Fruit fly (Drosophila melanogaster) whole organism, adult: ENCODE data around the gene fusl.
A peak's percentile ranks its signal among the peaks of the same experiment; 100 is the strongest.

Experiments used
- CG11617 ChIP-seq: fragments of 200-800 bp; sonication (Bioruptor generic); optimal IDR thresholded peaks from 2 replicates; lab custom pipeline; 2017; ENCODE audit warnings: mild to moderate bottlenecking, missing biosample characterization, missing genetic modification reagents, missing genetic modification characterization
- CG12768 ChIP-seq: fragments of 200-800 bp; sonication (Bioruptor generic); optimal IDR thresholded peaks from 2 replicates; lab custom pipeline; 2017; ENCODE audit warnings: missing biosample characterization, missing genetic modification characterization, mild to moderate bottlenecking, moderate library complexity, missing genetic modification reagents
- CG14711 ChIP-seq: fragments of 200-800 bp; sonication (Bioruptor generic); optimal IDR thresholded peaks from 2 replicates; lab custom pipeline; 2018; ENCODE audit warnings: missing biosample characterization, mild to moderate bottlenecking, missing genetic modification characterization, moderate library complexity
- CG1620 ChIP-seq: fragments of 200-800 bp; sonication (Bioruptor generic); optimal IDR thresholded peaks from 2 replicates; lab custom pipeline; 2016; ENCODE audit warnings: missing biosample characterization, missing genetic modification characterization
- CG33017 ChIP-seq: fragments of 200-800 bp; sonication (Bioruptor generic); optimal IDR thresholded peaks from 2 replicates; lab custom pipeline; 2018; ENCODE audit warnings: missing biosample characterization, mild to moderate bottlenecking, missing genetic modification characterization, moderate library complexity
- CG5204 ChIP-seq: fragments of 200-800 bp; sonication (Bioruptor generic); optimal IDR thresholded peaks from 2 replicates; lab custom pipeline; 2016; ENCODE audit warnings: missing biosample characterization, missing genetic modification characterization
- CG7045 ChIP-seq: fragments of 200-800 bp; sonication (Bioruptor generic); optimal IDR thresholded peaks from 2 replicates; lab custom pipeline; 2017; ENCODE audit warnings: missing biosample characterization, mild to moderate bottlenecking, missing genetic modification characterization
- CG7101 ChIP-seq: fragments of 200-800 bp; sonication (Bioruptor generic); optimal IDR thresholded peaks from 2 replicates; lab custom pipeline; 2018; ENCODE audit warnings: missing biosample characterization, mild to moderate bottlenecking, missing genetic modification characterization, moderate library complexity
- Clk ChIP-seq: fragments of 200-800 bp; sonication (Bioruptor generic); optimal IDR thresholded peaks from 2 replicates; lab custom pipeline; 2017; ENCODE audit warnings: missing biosample characterization, missing genetic modification characterization
- Crg-1 ChIP-seq: fragments of 200-800 bp; sonication (Bioruptor generic); optimal IDR thresholded peaks from 2 replicates; lab custom pipeline; 2016; ENCODE audit warnings: missing biosample characterization, missing genetic modification characterization
- Hr96 ChIP-seq: fragments of 200-800 bp; sonication (Bioruptor generic); optimal IDR thresholded peaks from 2 replicates; lab custom pipeline; 2016; ENCODE audit warnings: missing biosample characterization, missing genetic modification characterization
- Mnt ChIP-seq: fragments of 200-800 bp; sonication (Bioruptor generic); optimal IDR thresholded peaks from 2 replicates; lab custom pipeline; 2016; ENCODE audit warnings: missing biosample characterization, mild to moderate bottlenecking, missing genetic modification characterization
- bab1 ChIP-seq: fragments of 200-800 bp; sonication (Bioruptor generic); optimal IDR thresholded peaks from 3 replicates; lab custom pipeline; 2019; ENCODE audit warnings: missing biosample characterization, mild to moderate bottlenecking, missing genetic modification characterization, moderate library complexity
- cic ChIP-seq: fragments of 200-800 bp; sonication (Bioruptor generic); optimal IDR thresholded peaks from 2 replicates; lab custom pipeline; 2017; ENCODE audit warnings: missing biosample characterization, mild to moderate bottlenecking, missing genetic modification characterization, moderate library complexity
- cnc ChIP-seq, 2 experiments: fragments of >200 bp; optimal IDR thresholded peaks; 2 replicates each; lab custom pipeline; 2017
- kay ChIP-seq: fragments of 200-800 bp; sonication (Bioruptor generic); peaks from one replicate; lab custom pipeline; 2016; ENCODE audit warnings: missing biosample characterization, missing genetic modification characterization, borderline replicate concordance
- ovo ChIP-seq: fragments of 200-800 bp; sonication (Bioruptor generic); optimal IDR thresholded peaks from 2 replicates; lab custom pipeline; 2016; ENCODE audit warnings: missing biosample characterization, missing genetic modification characterization
- pad ChIP-seq: fragments of 200-800 bp; sonication (Bioruptor generic); optimal IDR thresholded peaks from 3 replicates; lab custom pipeline; 2017; ENCODE audit warnings: missing biosample characterization, missing genetic modification characterization, mild to moderate bottlenecking, moderate library complexity, missing genetic modification reagents
- tj ChIP-seq: fragments of 200-800 bp; sonication (Bioruptor generic); optimal IDR thresholded peaks from 3 replicates; lab custom pipeline; 2017; ENCODE audit warnings: missing biosample characterization, mild to moderate bottlenecking, missing genetic modification characterization, moderate library complexity
- toe ChIP-seq: fragments of 200-800 bp; sonication (Bioruptor generic); optimal IDR thresholded peaks from 2 replicates; lab custom pipeline; 2016; ENCODE audit warnings: missing biosample characterization, missing genetic modification characterization

The fusl gene

dm6 chr2L:5291195-5291594 lies 46.7 kb downstream of the fusl start:
- TF ChIP-seq cic (GFP tag; lab: Kevin White, UChicago) (peak; percentile 83), CG7045 (no peak), CG5204 (GFP tag; lab: Kevin White, UChicago) (no peak), ovo (no peak), kay (peak; percentile 82), CG33017 (tag; lab: Kevin White, UChicago) (peak; percentile 35), CG7101 (tag; lab: Kevin White, UChicago) (no peak), Mnt (no peak)

dm6 chr2L:5290530-5290929 lies 47.3 kb downstream of the fusl start:
- TF ChIP-seq CG7101 (tag; lab: Kevin White, UChicago): no peak
- TF ChIP-seq CG12768 (GFP tag; lab: Kevin White, UChicago): no peak
- no peak for TF ChIP-seq Mnt
- no peak for TF ChIP-seq cic (GFP tag; lab: Kevin White, UChicago)
- TF ChIP-seq tj (GFP tag; lab: Kevin White, UChicago): no peak
- TF ChIP-seq cnc (optimal IDR thresholded peaks at IDR 0.05; lab: Kevin White, UChicago): no peak
- no peak for TF ChIP-seq CG11617 (GFP tag; lab: Kevin White, UChicago)
- no peak for TF ChIP-seq Clk
- TF ChIP-seq CG33017 (tag; lab: Kevin White, UChicago): no peak
- TF ChIP-seq kay: no peak
- no peak for TF ChIP-seq CG14711
- TF ChIP-seq Crg-1 (GFP tag; lab: Kevin White, UChicago): no peak
- TF ChIP-seq CG1620 (GFP tag; lab: Kevin White, UChicago): no peak
- no peak for TF ChIP-seq ovo

dm6 chr2L:5289921-5290320 lies 48.0 kb downstream of the fusl start:
- TF ChIP-seq CG33017 (tag; lab: Kevin White, UChicago) (no peak), CG7101 (tag; lab: Kevin White, UChicago) (no peak), tj (GFP tag; lab: Kevin White, UChicago) (no peak), Mnt (no peak), bab1 (GFP tag; lab: Kevin White, UChicago) (no peak), CG14711 (no peak), CG11617 (GFP tag; lab: Kevin White, UChicago) (no peak), CG5204 (GFP tag; lab: Kevin White, UChicago) (no peak), Clk (no peak), toe (no peak), kay (no peak), Crg-1 (GFP tag; lab: Kevin White, UChicago) (no peak), pad (GFP tag; lab: Kevin White, UChicago) (no peak), cic (GFP tag; lab: Kevin White, UChicago) (no peak), CG7045 (no peak)

- TF ChIP-seq Hr96 (GFP tag; lab: Kevin White, UChicago) (no peak), kay (no peak), cic (GFP tag; lab: Kevin White, UChicago) (no peak), cnc (optimal IDR thresholded peaks at IDR 0.05; lab: Kevin White, UChicago) (no peak), Clk (no peak), CG14711 (no peak), CG11617 (GFP tag; lab: Kevin White, UChicago) (no peak), tj (GFP tag; lab: Kevin White, UChicago) (no peak), ovo (no peak), toe (no peak), Mnt (no peak), CG12768 (GFP tag; lab: Kevin White, UChicago) (no peak), pad (GFP tag; lab: Kevin White, UChicago) (no peak)
Observed at dm6 chr2L:5288721-5289120, 49.2 kb downstream of the fusl start, which contains the start of gene vri. Gene vri (plus strand): TSS chr2L:5288944.

- no peak for TF ChIP-seq CG14711
- TF ChIP-seq tj (GFP tag; lab: Kevin White, UChicago): no peak
- TF ChIP-seq Clk: no peak
- no peak for TF ChIP-seq pad (GFP tag; lab: Kevin White, UChicago)
- TF ChIP-seq CG1620 (GFP tag; lab: Kevin White, UChicago): no peak
- no peak for TF ChIP-seq CG7045
- no peak for TF ChIP-seq Hr96 (GFP tag; lab: Kevin White, UChicago)
- TF ChIP-seq CG12768 (GFP tag; lab: Kevin White, UChicago): no peak
- TF ChIP-seq kay: no peak
- TF ChIP-seq ovo: no peak
Observed at dm6 chr2L:5288262-5288621, 49.6 kb downstream of the fusl start.

dm6 chr2L:5287599-5288261 lies 50.1 kb downstream of the fusl start:
- TF ChIP-seq CG33017 (tag; lab: Kevin White, UChicago) (no peak), cic (GFP tag; lab: Kevin White, UChicago) (no peak), CG7101 (tag; lab: Kevin White, UChicago) (no peak), bab1 (GFP tag; lab: Kevin White, UChicago) (no peak), kay (no peak), ovo (no peak), Hr96 (GFP tag; lab: Kevin White, UChicago) (no peak), toe (no peak), pad (GFP tag; lab: Kevin White, UChicago) (no peak), Clk (no peak), cnc (optimal IDR thresholded peaks at IDR 0.05; lab: Kevin White, UChicago) (no peak), CG11617 (GFP tag; lab: Kevin White, UChicago) (no peak), CG1620 (GFP tag; lab: Kevin White, UChicago) (no peak), Mnt (no peak), CG14711 (no peak), CG7045 (no peak), CG12768 (GFP tag; lab: Kevin White, UChicago) (no peak), CG5204 (GFP tag; lab: Kevin White, UChicago) (no peak)
